Worm (Caenorhabditis elegans) whole organism, late embryonic: Measurements from ENCODE around the gene rrsr-1.

Source experiments
- C38D4.7 ChIP-seq: fragments of 200-800 bp; sonication (Bioruptor generic); optimal IDR thresholded peaks from 2 replicates; lab custom pipeline; 2018; ENCODE audit warnings: mild to moderate bottlenecking, missing genetic modification characterization, moderate library complexity, missing compliant biosample characterization
- F13H6.1 ChIP-seq: sonication (generic microtip); optimal IDR thresholded peaks from 2 replicates; lab custom pipeline; 2016; ENCODE audit warnings: missing genetic modification characterization, missing compliant biosample characterization
- K02D7.2 ChIP-seq: sonication (generic microtip); optimal IDR thresholded peaks from 2 replicates; lab custom pipeline; 2017; ENCODE audit warnings: mild to moderate bottlenecking, missing genetic modification characterization, missing compliant biosample characterization
- T23F11.4 ChIP-seq: fragments of 200-800 bp; sonication (Bioruptor generic); optimal IDR thresholded peaks from 2 replicates; lab custom pipeline; 2018; ENCODE audit warnings: mild to moderate bottlenecking, missing genetic modification characterization, missing compliant biosample characterization
- Y22D7AL.16 ChIP-seq: sonication (generic microtip); optimal IDR thresholded peaks from 2 replicates; lab custom pipeline; 2016; ENCODE audit warnings: missing genetic modification characterization, missing compliant biosample characterization
- ahr-1 ChIP-seq: sonication (generic microtip); optimal IDR thresholded peaks from 2 replicates; lab custom pipeline; 2016; ENCODE audit warnings: missing genetic modification characterization, missing compliant biosample characterization
- ama-1 ChIP-seq: fragments of 150-350 bp; optimal IDR thresholded peaks from 2 replicates; lab custom pipeline; 2014
- ceh-14 ChIP-seq: sonication (generic microtip); optimal IDR thresholded peaks from 2 replicates; lab custom pipeline; 2016; ENCODE audit warnings: missing genotype, missing genetic modification characterization, missing compliant biosample characterization
- ceh-18 ChIP-seq: sonication (generic microtip); optimal IDR thresholded peaks from 2 replicates; lab custom pipeline; 2016; ENCODE audit warnings: missing genetic modification characterization, missing compliant biosample characterization
- ceh-19 ChIP-seq: fragments of 200-800 bp; sonication (Bioruptor generic); optimal IDR thresholded peaks from 2 replicates; lab custom pipeline; 2018; ENCODE audit warnings: mild to moderate bottlenecking, missing genetic modification characterization, missing compliant biosample characterization
- ceh-31 ChIP-seq: sonication (generic microtip); optimal IDR thresholded peaks from 2 replicates; lab custom pipeline; 2016; ENCODE audit warnings: missing genetic modification characterization, missing compliant biosample characterization
- ceh-34 ChIP-seq: sonication (generic microtip); optimal IDR thresholded peaks from 2 replicates; lab custom pipeline; 2016; ENCODE audit warnings: mild to moderate bottlenecking, missing genetic modification characterization, missing compliant biosample characterization
- ceh-6 ChIP-seq: fragments of 200-800 bp; sonication (Bioruptor generic); optimal IDR thresholded peaks from 2 replicates; lab custom pipeline; 2018; ENCODE audit warnings: mild to moderate bottlenecking, missing genetic modification characterization, missing compliant biosample characterization
- dmd-4 ChIP-seq: sonication (generic microtip); optimal IDR thresholded peaks from 2 replicates; lab custom pipeline; 2016; ENCODE audit warnings: borderline replicate concordance, missing genetic modification characterization, missing compliant biosample characterization
- dve-1 ChIP-seq: sonication (generic microtip); optimal IDR thresholded peaks from 2 replicates; lab custom pipeline; 2017; ENCODE audit warnings: antibody characterized with exemption, mild to moderate bottlenecking, missing genetic modification characterization, missing compliant biosample characterization
- elt-2 ChIP-seq: sonication (generic microtip); optimal IDR thresholded peaks from 2 replicates; lab custom pipeline; 2016; ENCODE audit warnings: missing genetic modification reagents, missing genetic modification characterization, missing compliant biosample characterization
- ets-4 ChIP-seq: sonication (generic microtip); optimal IDR thresholded peaks from 2 replicates; lab custom pipeline; 2016; ENCODE audit warnings: missing genetic modification characterization, missing compliant biosample characterization
- fkh-6 ChIP-seq: sonication (generic microtip); optimal IDR thresholded peaks from 2 replicates; lab custom pipeline; 2016; ENCODE audit warnings: missing genetic modification characterization, missing compliant biosample characterization
- gmeb-2 ChIP-seq: sonication (generic microtip); optimal IDR thresholded peaks from 2 replicates; lab custom pipeline; 2016; ENCODE audit warnings: missing genetic modification characterization, inconsistent platforms, missing compliant biosample characterization
- lim-6 ChIP-seq: sonication (generic microtip); optimal IDR thresholded peaks from 2 replicates; lab custom pipeline; 2016; ENCODE audit warnings: missing genetic modification characterization, missing compliant biosample characterization
- lin-11 ChIP-seq: fragments of 200-800 bp; sonication (Bioruptor generic); optimal IDR thresholded peaks from 2 replicates; lab custom pipeline; 2018; ENCODE audit warnings: mild to moderate bottlenecking, missing genetic modification characterization, missing compliant biosample characterization
- pag-3 ChIP-seq: sonication (generic microtip); optimal IDR thresholded peaks from 2 replicates; lab custom pipeline; 2016; ENCODE audit warnings: missing compliant biosample characterization, missing genetic modification characterization, borderline replicate concordance
- pat-9 ChIP-seq: fragments of 200-800 bp; sonication (Bioruptor generic); optimal IDR thresholded peaks from 2 replicates; lab custom pipeline; 2018; ENCODE audit warnings: mild to moderate bottlenecking, missing genetic modification characterization, moderate library complexity, missing compliant biosample characterization
- pax-1 ChIP-seq: fragments of 150-350 bp; optimal IDR thresholded peaks from 2 replicates; lab custom pipeline; 2014; ENCODE audit warnings: missing biosample characterization, missing genetic modification characterization
- pha-2 ChIP-seq: sonication (generic microtip); optimal IDR thresholded peaks from 2 replicates; lab custom pipeline; 2017; ENCODE audit warnings: mild to moderate bottlenecking, missing genetic modification characterization, missing compliant biosample characterization
- pqm-1 ChIP-seq: sonication (generic microtip); optimal IDR thresholded peaks from 2 replicates; lab custom pipeline; 2016; ENCODE audit warnings: missing genetic modification characterization, missing compliant biosample characterization
- ref-2 ChIP-seq: sonication (generic microtip); optimal IDR thresholded peaks from 2 replicates; lab custom pipeline; 2016; ENCODE audit warnings: missing genetic modification characterization, missing compliant biosample characterization
- sox-2 ChIP-seq: fragments of 200-800 bp; sonication (Bioruptor generic); IDR thresholded peaks from 2 replicates; pipeline ENCODE4 v1.3.6; 2022; ENCODE audit warnings: missing genetic modification reagents, missing genetic modification characterization, missing compliant biosample characterization
- sox-4 ChIP-seq: sonication (generic microtip); optimal IDR thresholded peaks from 2 replicates; lab custom pipeline; 2017; ENCODE audit warnings: mild to moderate bottlenecking, missing genetic modification characterization, inconsistent platforms, missing compliant biosample characterization
- syd-9 ChIP-seq: sonication (generic microtip); optimal IDR thresholded peaks from 2 replicates; lab custom pipeline; 2016; ENCODE audit warnings: mild to moderate bottlenecking, missing genetic modification characterization, moderate library complexity, missing compliant biosample characterization
- unc-42 ChIP-seq: sonication (generic microtip); optimal IDR thresholded peaks from 2 replicates; lab custom pipeline; 2016; ENCODE audit warnings: missing genotype, missing genetic modification characterization, missing compliant biosample characterization
- ztf-16 ChIP-seq: sonication (generic microtip); optimal IDR thresholded peaks from 2 replicates; lab custom pipeline; 2017; ENCODE audit warnings: missing genetic modification characterization, missing compliant biosample characterization

The rrsr-1 gene

DNA sequence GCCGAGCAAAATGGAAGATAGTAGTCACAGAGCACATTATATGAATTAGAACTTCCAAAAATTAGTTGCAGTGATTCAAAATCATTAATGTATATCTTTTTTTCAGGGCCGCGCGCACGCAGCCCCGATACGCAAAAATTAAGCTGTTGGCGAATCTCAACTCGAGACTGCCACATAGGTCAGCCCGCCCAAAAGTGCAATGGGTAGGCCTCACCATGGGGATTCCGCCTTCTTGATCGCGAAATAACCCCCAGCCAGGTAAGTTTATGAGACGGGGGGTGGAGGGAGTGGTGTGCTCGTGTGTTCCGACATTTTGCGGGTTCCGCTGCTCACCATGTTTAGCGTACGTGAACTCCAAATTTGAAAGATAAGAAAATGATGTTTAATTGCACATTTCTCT is 38.3 kb upstream of the rrsr-1 start, which contains the start of gene F08H9.3:
TSS of gene F08H9.3 (minus strand) at position 252 of the 400 bp plus-strand sequence.
- TF ChIP-seq ref-2 (tag; lab: Kevin White, UChicago), result peak; percentile 17
- peak; percentile 2 for TF ChIP-seq elt-2 (tag; lab: Kevin White, UChicago)

DNA sequence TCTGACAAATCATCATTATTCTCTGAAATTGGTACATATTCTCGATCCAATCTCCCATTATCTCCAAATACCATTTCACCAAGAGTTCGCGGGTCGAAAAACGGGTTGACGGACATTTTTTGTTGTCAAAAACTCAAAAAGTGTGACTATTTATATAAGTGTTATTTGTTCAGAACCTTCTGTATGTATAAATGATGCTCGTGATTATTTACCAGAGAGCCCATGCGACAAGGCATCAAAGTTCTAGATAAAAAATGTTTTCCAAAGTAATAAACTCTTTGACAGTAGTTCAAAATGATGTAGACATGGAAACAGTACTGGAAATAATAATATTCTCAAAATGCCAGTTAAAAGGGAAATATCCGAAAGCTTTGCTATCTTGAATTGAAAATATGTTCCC is 37.8 kb upstream of the rrsr-1 start:
- TF ChIP-seq pha-2 (tag; lab: Kevin White, UChicago) (no peak), pag-3 (tag; lab: Kevin White, UChicago) (no peak), pax-1 (tag; lab: Kevin White, UChicago) (no peak), dmd-4 (tag; lab: Kevin White, UChicago) (no peak), fkh-6 (no peak), pat-9 (tag; lab: Kevin White, UChicago) (no peak), ets-4 (tag; lab: Kevin White, UChicago) (no peak), syd-9 (no peak), Y22D7AL.16 (tag; lab: Kevin White, UChicago) (no peak), ama-1 (no peak), T23F11.4 (GFP tag; lab: Kevin White, UChicago) (no peak), ceh-31 (tag; lab: Kevin White, UChicago) (no peak), dve-1 (tag; lab: Kevin White, UChicago) (no peak), lin-11 (tag; lab: Kevin White, UChicago) (no peak), lim-6 (tag; lab: Kevin White, UChicago) (no peak), sox-2 (GFP tag; lab: Robert Waterston, UW) (no peak), F13H6.1 (tag; lab: Kevin White, UChicago) (no peak)
- TF ChIP-seq, all 69 proteins: peak for 0

DNA sequence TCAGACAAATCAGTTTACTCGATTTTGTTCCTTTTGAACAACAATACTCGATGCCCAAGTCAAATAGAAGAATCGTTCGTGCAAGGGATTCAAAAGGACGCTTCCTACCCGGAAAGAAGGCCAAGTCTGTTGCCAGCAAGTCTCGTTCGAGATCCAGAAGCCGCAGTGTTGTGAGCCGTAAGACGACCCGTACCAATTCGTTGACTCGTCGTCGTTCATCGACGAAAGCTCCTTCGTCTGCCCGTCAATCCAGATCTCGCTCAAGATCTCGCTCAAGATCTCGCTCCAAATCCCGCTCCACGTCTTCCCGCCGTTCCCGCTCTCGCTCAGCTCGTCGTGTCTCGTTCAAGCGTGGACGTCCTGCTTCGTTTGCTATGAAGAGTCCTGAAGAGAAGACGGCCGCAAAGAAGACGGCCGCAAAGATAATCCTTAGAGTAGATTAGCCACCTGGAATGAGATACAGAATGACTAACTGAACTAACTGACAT is 35.9 kb upstream of the rrsr-1 start, which contains the start of gene F08H9.2:
TSS of gene F08H9.2 (plus strand) at position 51 of the 488 bp plus-strand sequence.
- TF ChIP-seq fkh-6 (no peak), pha-2 (tag; lab: Kevin White, UChicago) (no peak), C38D4.7 (GFP tag; lab: Kevin White, UChicago) (no peak), pag-3 (tag; lab: Kevin White, UChicago) (no peak), pqm-1 (tag; lab: Kevin White, UChicago) (no peak), ceh-19 (no peak)

DNA sequence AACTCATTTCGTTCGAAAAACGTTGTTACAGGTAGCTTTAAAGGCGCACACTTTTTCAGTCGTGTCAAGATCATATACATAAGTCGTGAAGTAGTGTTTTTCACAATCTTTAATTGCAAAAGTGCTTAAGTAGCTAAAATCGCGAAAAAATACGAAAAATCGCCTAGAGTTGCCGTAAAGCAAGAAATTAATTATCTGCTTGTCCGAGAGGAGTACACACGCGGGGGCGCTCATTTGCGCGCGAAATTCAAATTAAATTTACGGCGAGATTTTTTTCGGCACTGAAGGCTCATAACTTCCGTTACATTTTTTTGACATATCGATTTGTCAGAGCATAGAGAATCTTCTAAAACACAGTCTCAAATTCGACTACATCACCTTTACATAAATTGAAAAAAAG is 35.3 kb upstream of the rrsr-1 start:
- no peak for TF ChIP-seq ahr-1 (tag; lab: Kevin White, UChicago)
- TF ChIP-seq pat-9 (tag; lab: Kevin White, UChicago), result no peak
- TF ChIP-seq F13H6.1 (tag; lab: Kevin White, UChicago), result no peak
- no peak for TF ChIP-seq gmeb-2 (tag; lab: Kevin White, UChicago)

DNA sequence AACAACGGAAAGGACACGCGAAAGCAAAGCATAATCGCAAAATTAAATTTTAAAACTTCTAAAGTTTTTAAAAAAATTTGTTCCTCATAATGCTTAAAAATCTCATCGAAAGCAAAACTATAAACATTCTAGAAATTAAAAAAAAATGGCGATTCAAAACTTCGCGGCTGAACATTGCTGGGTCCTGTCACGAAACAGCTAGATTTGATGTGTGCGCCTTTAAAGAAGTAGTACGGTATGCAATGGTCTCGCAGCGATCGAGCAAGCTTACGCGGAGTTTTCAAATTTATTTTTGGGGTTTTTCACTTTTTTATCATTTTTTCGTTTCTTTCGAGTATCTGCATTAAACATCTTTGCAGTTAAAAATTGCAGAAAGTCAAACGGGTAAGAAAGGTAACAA is 32.3 kb upstream of the rrsr-1 start, which contains the start of gene coh-3:
TSS of gene coh-3 (plus strand) at position 353 of the 400 bp plus-strand sequence.
- TF ChIP-seq ceh-31 (tag; lab: Kevin White, UChicago), result no peak
- no peak for TF ChIP-seq ztf-16
- no peak for TF ChIP-seq ceh-19

DNA sequence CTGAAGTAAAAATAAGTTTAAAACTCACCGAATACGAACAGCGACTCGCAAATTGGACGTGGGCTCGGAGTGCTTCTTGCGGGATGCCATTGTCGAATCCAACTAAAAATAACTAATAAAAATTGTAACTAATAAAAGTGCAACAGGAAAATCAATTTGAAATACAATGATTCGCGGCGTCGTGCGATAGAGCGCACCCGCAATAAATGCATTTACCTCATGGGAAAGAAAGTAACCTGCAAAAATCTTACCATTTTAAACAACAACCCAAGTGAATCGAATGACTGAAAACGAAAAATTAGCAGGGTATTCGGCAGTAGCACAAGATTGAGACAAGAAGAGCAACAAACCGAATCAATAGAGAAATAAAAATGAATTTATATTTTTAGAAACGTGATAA is 31.8 kb upstream of the rrsr-1 start, which contains the start of gene bmk-1:
TSS of gene bmk-1 (minus strand) at position 359 of the 400 bp plus-strand sequence.
- TF ChIP-seq ceh-6 (GFP tag; lab: Kevin White, UChicago) (no peak), ceh-34 (tag; lab: Kevin White, UChicago) (no peak), ceh-14 (tag; lab: Kevin White, UChicago) (no peak), unc-42 (tag; lab: Kevin White, UChicago) (peak; percentile 48), K02D7.2 (no peak), sox-4 (tag; lab: Kevin White, UChicago) (no peak), pat-9 (tag; lab: Kevin White, UChicago) (no peak), ceh-18 (tag; lab: Kevin White, UChicago) (no peak)
